Worm (Caenorhabditis elegans): ENCODE data around the gene T25B2.2.

DNA sequence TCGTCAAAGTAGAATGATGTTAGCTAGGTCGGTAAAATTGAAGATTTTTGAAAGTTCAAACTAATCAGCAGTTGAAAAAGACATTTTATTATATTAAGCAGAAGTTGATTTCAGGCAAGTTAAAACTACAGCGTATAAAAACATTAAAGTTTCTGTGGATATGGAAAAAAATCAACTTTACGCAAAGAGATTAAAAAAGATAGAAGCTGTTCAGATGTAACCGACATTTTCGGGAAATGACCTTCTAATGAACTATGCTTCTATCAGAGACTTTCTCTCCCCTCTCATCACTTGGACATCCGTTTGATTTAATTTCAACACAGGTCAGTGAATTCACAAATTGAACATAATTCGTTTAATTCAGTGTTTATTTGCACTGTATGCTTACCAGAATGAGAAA is 10.8 kb downstream of the T25B2.2 start, which contains the start of gene T13C5.7:
- TF ChIP-seq W03F9.2 (tag; optimal IDR thresholded peaks at IDR 0.05) (no peak), dao-5 (tag; optimal IDR thresholded peaks at IDR 0.05) (no peak)
